Worm (Caenorhabditis elegans) whole organism, L3 larva: ENCODE results near the gene srv-4.

Source experiments
- R02D3.7 ChIP-seq: fragments of 150-350 bp; optimal IDR thresholded peaks from 2 replicates; lab custom pipeline; 2014; ENCODE audit warnings: missing biosample characterization, missing genetic modification characterization
- aly-2 ChIP-seq: fragments of 150-350 bp; optimal IDR thresholded peaks from 2 replicates; lab custom pipeline; 2014; ENCODE audit warnings: missing biosample characterization, missing genetic modification characterization
- ama-1 ChIP-seq: fragments of 150-350 bp; optimal IDR thresholded peaks from 2 replicates; lab custom pipeline; 2018
- ceh-16 ChIP-seq: sonication (generic microtip); optimal IDR thresholded peaks from 2 replicates; lab custom pipeline; 2017; ENCODE audit warnings: missing biosample characterization, missing genetic modification characterization
- ceh-82 ChIP-seq: fragments of 150-350 bp; optimal IDR thresholded peaks from 2 replicates; lab custom pipeline; 2014; ENCODE audit warnings: missing biosample characterization, missing genetic modification characterization
- ceh-9 ChIP-seq: sonication (generic microtip); optimal IDR thresholded peaks from 2 replicates; lab custom pipeline; 2018; ENCODE audit warnings: missing biosample characterization, missing genetic modification characterization
- daf-12 ChIP-seq: fragments of 150-350 bp; optimal IDR thresholded peaks from 2 replicates; lab custom pipeline; 2014; ENCODE audit warnings: missing biosample characterization, missing genetic modification reagents, missing genetic modification characterization
- egl-27 ChIP-seq: sonication (generic microtip); optimal IDR thresholded peaks from 4 replicates; lab custom pipeline; 2017; ENCODE audit warnings: missing biosample characterization, missing genetic modification reagents, missing genetic modification characterization
- egl-5 ChIP-seq: fragments of 150-350 bp; optimal IDR thresholded peaks from 2 replicates; lab custom pipeline; 2017; ENCODE audit warnings: missing biosample characterization, missing genetic modification reagents, missing genetic modification characterization, inconsistent platforms
- elt-1 ChIP-seq: fragments of 150-350 bp; optimal IDR thresholded peaks from 2 replicates; lab custom pipeline; 2014; ENCODE audit warnings: missing biosample characterization, missing genetic modification characterization
- elt-2 ChIP-seq: sonication (generic microtip); optimal IDR thresholded peaks from 2 replicates; lab custom pipeline; 2016; ENCODE audit warnings: missing genetic modification reagents, mild to moderate bottlenecking, missing genetic modification characterization, missing compliant biosample characterization
- elt-3 ChIP-seq, 3 experiments: fragments of 150-350 bp in 1 of 3; sonication (generic microtip) in 2 of 3; optimal IDR thresholded peaks; 2 replicates in 2 of 3; 4 replicates in 1 of 3; lab custom pipeline; 2014 to 2017; ENCODE audit warnings: missing biosample characterization in 3 of 3, missing genetic modification characterization in 3 of 3
- eor-1 ChIP-seq, 2 experiments: fragments of 150-350 bp; optimal IDR thresholded peaks; 2 replicates each; lab custom pipeline; 2014 to 2018; ENCODE audit warnings: missing biosample characterization in 2 of 2, missing genetic modification characterization in 2 of 2
- fkh-10 ChIP-seq: sonication (generic microtip); optimal IDR thresholded peaks from 2 replicates; lab custom pipeline; 2017; ENCODE audit warnings: missing biosample characterization, missing genetic modification reagents, missing genetic modification characterization
- fkh-2 ChIP-seq: fragments of 150-350 bp; optimal IDR thresholded peaks from 2 replicates; lab custom pipeline; 2014; ENCODE audit warnings: missing biosample characterization, missing genetic modification reagents, missing genetic modification characterization
- hmg-11 ChIP-seq: sonication (generic microtip); optimal IDR thresholded peaks from 2 replicates; lab custom pipeline; 2016; ENCODE audit warnings: missing genetic modification characterization, missing compliant biosample characterization
- jun-1 ChIP-seq: fragments of 150-350 bp; optimal IDR thresholded peaks from 2 replicates; lab custom pipeline; 2014; ENCODE audit warnings: missing biosample characterization, missing genetic modification reagents, missing genetic modification characterization
- lin-15B ChIP-seq: fragments of 150-350 bp; optimal IDR thresholded peaks from 2 replicates; lab custom pipeline; 2014; ENCODE audit warnings: missing biosample characterization, missing genetic modification characterization
- mdl-1 ChIP-seq: fragments of 150-350 bp; optimal IDR thresholded peaks from 2 replicates; lab custom pipeline; 2014; ENCODE audit warnings: missing biosample characterization, missing genetic modification characterization
- mml-1 ChIP-seq: fragments of 150-350 bp; sonication (generic microtip); optimal IDR thresholded peaks from 3 replicates; lab custom pipeline; 2014; ENCODE audit warnings: missing biosample characterization, missing genetic modification characterization
- nfya-1 ChIP-seq: sonication (generic microtip); optimal IDR thresholded peaks from 2 replicates; lab custom pipeline; 2017; ENCODE audit warnings: missing genetic modification characterization, mild to moderate bottlenecking, missing compliant biosample characterization, antibody characterized with exemption, moderate library complexity; ENCODE audit not compliant: insufficient read depth
- nhr-11 ChIP-seq: fragments of 150-350 bp; optimal IDR thresholded peaks from 2 replicates; lab custom pipeline; 2014; ENCODE audit warnings: missing biosample characterization, missing genetic modification characterization
- nhr-12 ChIP-seq: fragments of 150-350 bp; optimal IDR thresholded peaks from 2 replicates; lab custom pipeline; 2014; ENCODE audit warnings: missing biosample characterization, missing genetic modification characterization
- nhr-23 ChIP-seq: fragments of 150-350 bp; optimal IDR thresholded peaks from 2 replicates; lab custom pipeline; 2014; ENCODE audit warnings: missing biosample characterization, missing genetic modification reagents, missing genetic modification characterization
- nhr-237 ChIP-seq: fragments of 150-350 bp; optimal IDR thresholded peaks from 2 replicates; lab custom pipeline; 2014; ENCODE audit warnings: missing biosample characterization, missing genetic modification characterization
- nhr-25 ChIP-seq: sonication (generic microtip); optimal IDR thresholded peaks from 2 replicates; lab custom pipeline; 2017; ENCODE audit warnings: missing biosample characterization, missing genetic modification characterization
- nhr-28 ChIP-seq: fragments of 150-350 bp; optimal IDR thresholded peaks from 2 replicates; lab custom pipeline; 2014; ENCODE audit warnings: missing biosample characterization, missing genetic modification characterization
- nhr-43 ChIP-seq: sonication (generic microtip); optimal IDR thresholded peaks from 2 replicates; lab custom pipeline; 2016; ENCODE audit warnings: mild to moderate bottlenecking, missing genetic modification characterization, missing compliant biosample characterization; ENCODE audit not compliant: poor library complexity, severe bottlenecking
- nhr-67 ChIP-seq: fragments of 150-350 bp; optimal IDR thresholded peaks from 2 replicates; lab custom pipeline; 2014; ENCODE audit warnings: missing biosample characterization, missing genetic modification characterization
- pha-4 ChIP-seq: fragments of 150-350 bp; optimal IDR thresholded peaks from 2 replicates; lab custom pipeline; 2014; ENCODE audit warnings: missing biosample characterization, missing genetic modification reagents, missing genetic modification characterization
- pqm-1 ChIP-seq: fragments of 150-350 bp; optimal IDR thresholded peaks from 2 replicates; lab custom pipeline; 2017; ENCODE audit warnings: missing biosample characterization, missing genetic modification characterization, inconsistent platforms
- sea-2 ChIP-seq: fragments of 150-350 bp; sonication (generic microtip); optimal IDR thresholded peaks from 4 replicates; lab custom pipeline; 2014; ENCODE audit warnings: missing biosample characterization, missing genetic modification reagents, missing genetic modification characterization
- skn-1 ChIP-seq: fragments of 150-350 bp; optimal IDR thresholded peaks from 2 replicates; lab custom pipeline; 2014; ENCODE audit warnings: missing biosample characterization, missing genetic modification characterization
- tbx-2 ChIP-seq: sonication (generic microtip); optimal IDR thresholded peaks from 2 replicates; lab custom pipeline; 2016; ENCODE audit warnings: mild to moderate bottlenecking, missing genetic modification characterization, missing compliant biosample characterization
- unc-39 ChIP-seq: sonication (generic microtip); optimal IDR thresholded peaks from 4 replicates; lab custom pipeline; 2017; ENCODE audit warnings: missing biosample characterization, missing genetic modification characterization
- unc-62 ChIP-seq: fragments of 150-350 bp; sonication (generic microtip); optimal IDR thresholded peaks from 4 replicates; lab custom pipeline; 2014; ENCODE audit warnings: missing biosample characterization, missing genetic modification reagents, missing genetic modification characterization
- ztf-11 ChIP-seq: fragments of 150-350 bp; optimal IDR thresholded peaks from 2 replicates; lab custom pipeline; 2014; ENCODE audit warnings: missing biosample characterization, missing genetic modification characterization

srv-4 gene

DNA sequence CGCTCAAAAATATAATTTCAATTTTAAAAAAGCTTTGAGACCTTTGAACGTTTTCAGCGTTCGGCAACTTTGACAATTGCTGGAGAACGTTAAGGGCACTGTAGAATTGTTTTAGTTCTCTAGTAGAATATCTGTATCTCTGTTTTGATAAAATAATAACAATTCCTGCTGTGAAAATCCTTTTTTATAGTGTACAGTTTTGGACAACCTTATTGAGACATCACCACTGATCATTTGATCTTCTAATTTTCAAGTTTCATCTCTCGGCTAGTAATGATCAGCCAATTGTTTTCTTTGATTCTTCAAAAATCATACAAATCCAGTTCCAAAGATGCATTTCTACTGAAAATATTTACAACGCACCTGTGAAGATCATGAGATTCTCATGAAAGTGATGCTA, 4.3 kb upstream of the srv-4 start, which contains the start of gene F15E6.10:
Gene F15E6.10, plus strand, starts transcription at position 301 of the 400 bp plus-strand sequence.
- TF ChIP-seq unc-62 (no peak), R02D3.7 (tag; lab: Kevin White, UChicago) (no peak), ztf-11 (tag; lab: Kevin White, UChicago) (no peak), nhr-23 (tag; lab: Kevin White, UChicago) (no peak), daf-12 (tag; lab: Kevin White, UChicago) (no peak), hmg-11 (tag; lab: Kevin White, UChicago) (no peak), ceh-16 (no peak), nhr-12 (tag; lab: Kevin White, UChicago) (no peak), nhr-11 (tag; lab: Kevin White, UChicago) (no peak), ama-1 (no peak), ceh-9 (tag; lab: Kevin White, UChicago) (no peak), elt-1 (tag; lab: Kevin White, UChicago) (no peak), fkh-10 (GFP tag; lab: Kevin White, UChicago) (no peak), nhr-237 (tag; lab: Kevin White, UChicago) (no peak), jun-1 (tag; lab: Kevin White, UChicago) (no peak)

DNA sequence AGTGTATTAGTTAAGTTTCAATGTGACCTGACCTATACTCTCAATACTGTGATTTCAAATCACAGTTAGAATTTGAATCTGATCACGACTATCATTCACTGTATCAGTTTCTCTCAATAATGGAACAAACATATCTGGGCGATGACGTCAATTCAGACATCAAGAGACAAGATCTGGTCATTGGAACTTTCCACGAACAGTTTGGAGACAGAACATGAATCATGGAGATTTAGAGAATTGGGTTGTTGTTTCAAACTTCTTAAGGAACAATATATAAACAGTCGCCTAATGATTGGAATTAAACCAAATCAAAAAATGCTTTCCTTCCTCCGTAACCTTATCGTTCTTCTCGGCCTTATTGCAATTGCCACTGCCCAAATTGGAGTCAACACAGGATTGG, 2.9 kb upstream of the srv-4 start, which contains the start of gene F15E6.4:
Gene F15E6.4, plus strand, starts transcription at position 301 of the 400 bp plus-strand sequence.
- TF ChIP-seq hmg-11 (tag; lab: Kevin White, UChicago) (no peak), eor-1 (tag; optimal IDR thresholded peaks at IDR 0.05; lab: Kevin White, UChicago) (no peak), nhr-237 (tag; lab: Kevin White, UChicago) (no peak), pqm-1 (no peak), ceh-82 (no peak), nhr-67 (tag; lab: Kevin White, UChicago) (no peak), ceh-9 (tag; lab: Kevin White, UChicago) (no peak), ama-1 (no peak), nhr-43 (tag; lab: Kevin White, UChicago) (no peak), elt-1 (tag; lab: Kevin White, UChicago) (no peak), tbx-2 (tag; lab: Kevin White, UChicago) (no peak), fkh-2 (tag; lab: Kevin White, UChicago) (no peak)

DNA sequence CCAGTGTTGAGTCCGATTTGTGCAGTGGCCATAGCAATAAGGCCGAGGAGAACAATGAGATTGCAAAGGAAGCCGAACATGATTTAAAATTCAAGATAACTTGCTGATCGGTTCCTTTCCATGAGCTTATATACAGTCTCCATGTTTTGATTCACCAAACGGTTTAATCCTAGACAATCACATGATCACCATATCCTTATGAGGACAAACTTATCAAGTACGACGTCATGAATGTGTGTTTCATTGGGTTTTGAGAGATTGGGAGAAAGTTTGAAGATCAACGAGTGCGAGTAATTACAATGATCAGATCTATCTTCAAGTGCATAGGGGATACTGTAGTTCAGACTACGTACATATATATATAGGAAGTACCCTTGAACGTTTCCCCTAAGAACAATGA, 2.2 kb upstream of the srv-4 start, which contains the start of gene dct-7:
Gene dct-7, minus strand, starts transcription at position 101 of the 400 bp plus-strand sequence.
- TF ChIP-seq nhr-43 (tag; lab: Kevin White, UChicago) (peak; percentile 30), nhr-23 (tag; lab: Kevin White, UChicago) (no peak)

DNA sequence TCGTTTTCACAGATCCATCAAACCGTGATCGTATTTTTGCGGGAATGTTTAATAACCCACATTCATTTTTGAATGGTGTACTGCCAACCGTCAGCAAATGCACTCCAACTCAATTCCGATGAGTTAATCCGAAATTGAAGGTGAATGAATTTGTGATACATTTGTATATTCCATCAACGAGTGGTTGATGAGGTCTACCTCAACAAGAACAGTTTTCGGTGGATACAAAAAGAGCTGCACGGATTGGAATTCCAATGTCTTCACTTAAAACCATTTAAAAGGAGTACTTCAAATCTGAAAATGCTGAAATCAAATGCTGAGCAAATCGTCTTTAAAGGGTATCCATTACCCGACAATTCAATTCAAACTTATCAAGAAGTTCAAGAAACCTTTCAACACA, 1.0 kb upstream of the srv-4 start, which contains the start of gene F15E6.5:
Gene F15E6.5, plus strand, starts transcription at position 301 of the 400 bp plus-strand sequence.
- no peak for TF ChIP-seq elt-3 (tag; optimal IDR thresholded peaks at IDR 0.05; lab: Kevin White, UChicago)
- TF ChIP-seq aly-2 (tag; lab: Kevin White, UChicago): no peak
- no peak for TF ChIP-seq nfya-1 (tag; lab: Kevin White, UChicago)
- TF ChIP-seq ceh-9 (tag; lab: Kevin White, UChicago): no peak
- no peak for TF ChIP-seq elt-1 (tag; lab: Kevin White, UChicago)

DNA sequence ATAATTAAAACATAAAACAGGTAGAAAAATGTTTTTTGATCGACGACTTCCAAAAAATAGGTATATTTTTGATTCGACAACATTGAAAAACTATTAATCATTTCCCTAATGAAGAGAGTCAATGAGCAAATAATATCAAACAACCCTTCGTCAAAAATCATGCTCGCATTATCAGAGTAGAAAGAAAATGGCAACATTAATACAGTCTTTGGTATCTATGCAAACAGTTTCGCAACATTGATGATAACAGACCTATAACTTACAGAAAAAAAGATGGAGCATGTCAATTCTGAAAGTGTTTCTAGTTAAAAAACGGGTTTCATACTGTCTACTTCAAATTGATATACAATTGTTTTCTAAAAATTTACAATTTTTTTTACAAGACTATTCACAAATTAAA, 3.2 kb downstream of the srv-4 start:
- peak; percentile 64 for TF ChIP-seq elt-2 (tag; lab: Kevin White, UChicago)
- no peak for TF ChIP-seq ceh-16
- TF ChIP-seq nhr-11 (tag; lab: Kevin White, UChicago): no peak
- TF ChIP-seq pqm-1: peak; percentile 48

DNA sequence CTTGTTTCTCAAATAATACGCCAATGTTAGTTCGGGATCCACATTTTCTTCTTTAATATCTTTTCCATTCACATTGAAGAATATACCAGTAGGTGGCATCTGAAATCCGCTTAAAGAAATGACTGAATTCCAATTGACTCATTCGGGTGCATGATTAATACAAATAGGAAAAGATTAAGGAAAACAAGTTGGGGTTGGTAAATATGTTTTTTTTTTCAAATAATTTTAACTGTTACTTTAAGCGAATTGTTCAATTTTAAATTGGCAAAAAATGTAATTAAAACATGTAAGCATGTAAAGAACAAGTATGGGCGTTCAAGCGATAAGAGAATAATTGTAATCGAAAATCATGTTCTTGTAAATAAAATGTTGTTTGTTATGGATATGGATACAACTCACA, 4.2 kb downstream of the srv-4 start, which contains the start of gene F15E6.6:
Gene F15E6.6, minus strand, starts transcription at position 101 of the 400 bp plus-strand sequence.
- TF ChIP-seq lin-15B (tag; lab: Kevin White, UChicago): no peak
- no peak for TF ChIP-seq skn-1 (tag; lab: Kevin White, UChicago)
- no peak for TF ChIP-seq nhr-12 (tag; lab: Kevin White, UChicago)
- TF ChIP-seq sea-2: no peak
- TF ChIP-seq nhr-28 (tag; lab: Kevin White, UChicago): no peak
- no peak for TF ChIP-seq hmg-11 (tag; lab: Kevin White, UChicago)
- TF ChIP-seq egl-27 (tag; lab: Kevin White, UChicago): no peak
- TF ChIP-seq R02D3.7 (tag; lab: Kevin White, UChicago): no peak
- TF ChIP-seq nhr-67 (tag; lab: Kevin White, UChicago): no peak
- no peak for TF ChIP-seq unc-62
- TF ChIP-seq nhr-43 (tag; lab: Kevin White, UChicago): no peak
- TF ChIP-seq mml-1 (tag; lab: Kevin White, UChicago): no peak
- TF ChIP-seq unc-39 (tag; lab: Kevin White, UChicago): no peak
- TF ChIP-seq egl-5 (tag; lab: Kevin White, UChicago): no peak
- no peak for TF ChIP-seq mdl-1 (tag; lab: Kevin White, UChicago)
- no peak for TF ChIP-seq eor-1 (tag; optimal IDR thresholded peaks at IDR 0.05; lab: Kevin White, UChicago)
- TF ChIP-seq nhr-25 (tag; lab: Kevin White, UChicago): no peak
- no peak for TF ChIP-seq pha-4
- TF ChIP-seq, all 47 proteins: peak for 0
